Fruit fly (Drosophila melanogaster) whole organism: ENCODE measurements around the gene CG17329.

Experiments
- Dll ChIP-seq: fragments of >200 bp; optimal IDR thresholded peaks from 2 replicates; lab custom pipeline; 2017
- EcR ChIP-seq, 2 experiments: fragments of >200 bp; optimal IDR thresholded peaks; 2 replicates each; lab custom pipeline; 2017; ENCODE audit warnings: missing biosample characterization in 2 of 2, missing genetic modification characterization in 2 of 2, missing genetic modification reagents in 2 of 2
- pan ChIP-seq: fragments of >200 bp; optimal IDR thresholded peaks from 2 replicates; lab custom pipeline; 2017
- psq ChIP-seq: fragments of >200 bp; optimal IDR thresholded peaks from 2 replicates; lab custom pipeline; 2017
- usp ChIP-seq: fragments of >200 bp; optimal IDR thresholded peaks from 2 replicates; lab custom pipeline; 2017; ENCODE audit warnings: missing biosample characterization, missing genetic modification characterization, mixed read lengths

dm6 chr2L:16273439-16273838, 17.6 kb upstream of the CG17329 start:
- TF ChIP-seq Dll (lab: Kevin White, UChicago) (no peak), usp (GFP tag; lab: Kevin White, UChicago) (no peak), pan (lab: Kevin White, UChicago) (no peak), psq (no peak), EcR (GFP tag; optimal IDR thresholded peaks at IDR 0.05; lab: Kevin White, UChicago) (no peak)
